Fruit fly (Drosophila melanogaster) whole organism, embryonic: ENCODE measurements around the gene Glut4EF.
A peak's percentile ranks its signal among the peaks of the same experiment; 100 is the strongest.

Experiments used
- CG10274 ChIP-seq: fragments of 200-800 bp; sonication (Bioruptor generic); optimal IDR thresholded peaks from 3 replicates; lab custom pipeline; 2017; ENCODE audit warnings: missing biosample characterization, mild to moderate bottlenecking, missing genetic modification characterization
- CG10959 ChIP-seq: fragments of 200-800 bp; sonication (Bioruptor generic); IDR thresholded peaks from 2 replicates; pipeline ENCODE4 v1.3.6; 2022; ENCODE audit warnings: missing biosample characterization, missing genetic modification characterization
- CG12769 ChIP-seq: fragments of 200-800 bp; sonication (Bioruptor generic); optimal IDR thresholded peaks from 2 replicates; lab custom pipeline; 2019; ENCODE audit warnings: missing biosample characterization, mild to moderate bottlenecking, missing genetic modification characterization, moderate library complexity
- CG15073 ChIP-seq: fragments of 200-800 bp; sonication (Bioruptor generic); optimal IDR thresholded peaks from 2 replicates; lab custom pipeline; 2016; ENCODE audit warnings: missing biosample characterization, missing genetic modification characterization
- CG16863 ChIP-seq: fragments of 200-800 bp; sonication (Bioruptor generic); optimal IDR thresholded peaks from 3 replicates; lab custom pipeline; 2016; ENCODE audit warnings: missing biosample characterization, missing genetic modification characterization
- CG17359 ChIP-seq: fragments of 200-800 bp; sonication (Bioruptor generic); optimal IDR thresholded peaks from 3 replicates; lab custom pipeline; 2018; ENCODE audit warnings: missing biosample characterization, mild to moderate bottlenecking, missing genetic modification characterization, moderate library complexity
- CG17829 ChIP-seq: fragments of 200-800 bp; optimal IDR thresholded peaks from 2 replicates; lab custom pipeline; 2019; ENCODE audit warnings: missing biosample characterization, mild to moderate bottlenecking, missing genetic modification characterization, moderate library complexity
- CG18262 ChIP-seq: fragments of 200-800 bp; optimal IDR thresholded peaks from 3 replicates; lab custom pipeline; 2019; ENCODE audit warnings: missing biosample characterization, mild to moderate bottlenecking, missing genetic modification characterization, moderate library complexity
- CG33213 ChIP-seq: fragments of 200-800 bp; sonication (Bioruptor generic); optimal IDR thresholded peaks from 3 replicates; lab custom pipeline; 2016; ENCODE audit warnings: missing biosample characterization, missing genetic modification characterization
- CG4820 ChIP-seq: fragments of 200-800 bp; sonication (Bioruptor generic); optimal IDR thresholded peaks from 3 replicates; lab custom pipeline; 2016; ENCODE audit warnings: missing biosample characterization, missing genetic modification characterization
- CG6254 ChIP-seq: fragments of 200-800 bp; sonication (Bioruptor generic); optimal IDR thresholded peaks from 3 replicates; lab custom pipeline; 2017; ENCODE audit warnings: mild to moderate bottlenecking, missing biosample characterization, missing genetic modification reagents, missing genetic modification characterization
- CG6813 ChIP-seq: fragments of 200-800 bp; sonication (Bioruptor generic); optimal IDR thresholded peaks from 2 replicates; lab custom pipeline; 2017; ENCODE audit warnings: missing biosample characterization, missing genetic modification characterization, mild to moderate bottlenecking, moderate library complexity, missing genetic modification reagents
- CG8281 ChIP-seq: fragments of 200-800 bp; sonication (Bioruptor generic); optimal IDR thresholded peaks from 2 replicates; lab custom pipeline; 2018; ENCODE audit warnings: missing biosample characterization, mild to moderate bottlenecking, missing genetic modification characterization, moderate library complexity
- CG9609 ChIP-seq: fragments of 200-800 bp; sonication (Bioruptor generic); optimal IDR thresholded peaks from 3 replicates; lab custom pipeline; 2016; ENCODE audit warnings: missing biosample characterization, missing genetic modification characterization
- CG9727 ChIP-seq: fragments of 200-800 bp; sonication (Bioruptor generic); optimal IDR thresholded peaks from 3 replicates; lab custom pipeline; 2017; ENCODE audit warnings: missing biosample characterization, mild to moderate bottlenecking, missing genetic modification characterization
- CkIIα-i1 ChIP-seq: fragments of 200-800 bp; sonication (Bioruptor generic); IDR thresholded peaks from 2 replicates; pipeline ENCODE4 v1.3.6; 2022; ENCODE audit warnings: missing biosample characterization, missing genetic modification characterization
- D19A ChIP-seq: fragments of 200-800 bp; optimal IDR thresholded peaks from 3 replicates; lab custom pipeline; 2019; ENCODE audit warnings: missing biosample characterization, mild to moderate bottlenecking, missing genetic modification characterization, moderate library complexity
- Dip2 ChIP-seq: fragments of 200-800 bp; sonication (Bioruptor generic); IDR thresholded peaks from 2 replicates; pipeline ENCODE4 v1.3.6; 2022; ENCODE audit warnings: missing biosample characterization, missing genetic modification characterization
- Dref ChIP-seq: fragments of 200-800 bp; sonication (Bioruptor generic); IDR thresholded peaks from 2 replicates; pipeline ENCODE4 v1.3.6; 2022; ENCODE audit warnings: missing biosample characterization, missing genetic modification characterization
- Eip74EF ChIP-seq, 2 experiments: fragments of 200-800 bp in 1 of 2; fragments of >200 bp in 1 of 2; sonication (Bioruptor generic) in 1 of 2; optimal IDR thresholded peaks; 2 replicates each; lab custom pipeline; 2017 to 2019; ENCODE audit warnings: missing biosample characterization in 2 of 2, missing genetic modification characterization in 2 of 2, mild to moderate bottlenecking in 1 of 2, moderate library complexity in 1 of 2
- Hmx ChIP-seq: fragments of 200-800 bp; sonication (Bioruptor generic); optimal IDR thresholded peaks from 2 replicates; lab custom pipeline; 2016; ENCODE audit warnings: missing biosample characterization, missing genetic modification characterization
- Med ChIP-seq: fragments of 200-800 bp; sonication (Bioruptor generic); peaks from one replicate; lab custom pipeline; 2016; ENCODE audit warnings: missing biosample characterization, missing genetic modification characterization, mild to moderate bottlenecking, inconsistent platforms, moderate library complexity
- Meics ChIP-seq: fragments of 200-800 bp; sonication (Bioruptor generic); optimal IDR thresholded peaks from 2 replicates; lab custom pipeline; 2017; ENCODE audit warnings: missing biosample characterization, mild to moderate bottlenecking, missing genetic modification characterization
- Oaz ChIP-seq: fragments of 200-800 bp; sonication (Bioruptor generic); IDR thresholded peaks from 2 replicates; pipeline ENCODE4 v1.3.6; 2022; ENCODE audit warnings: missing biosample characterization, missing genetic modification characterization
- Trl ChIP-seq, 3 experiments: fragments of >200 bp in 2 of 3; fragments of 200-800 bp in 1 of 3; sonication (Bioruptor generic) in 1 of 3; optimal IDR thresholded peaks; 2 replicates in 1 of 3; 3 replicates in 2 of 3; lab custom pipeline; 2016 to 2017; ENCODE audit warnings: missing biosample characterization in 1 of 3, missing genetic modification characterization in 1 of 3
- Vsx1 ChIP-seq: fragments of 200-800 bp; sonication (Bioruptor generic); optimal IDR thresholded peaks from 2 replicates; lab custom pipeline; 2017; ENCODE audit warnings: missing biosample characterization, mild to moderate bottlenecking, missing genetic modification characterization, missing genetic modification reagents
- caup ChIP-seq: fragments of 200-800 bp; sonication (Bioruptor generic); optimal IDR thresholded peaks from 3 replicates; lab custom pipeline; 2017; ENCODE audit warnings: missing biosample characterization, mild to moderate bottlenecking, missing genetic modification characterization, moderate library complexity; ENCODE audit not compliant: severe bottlenecking
- crp ChIP-seq, 2 experiments: fragments of 200-800 bp; sonication (Bioruptor generic); optimal IDR thresholded peaks; 2 replicates in 1 of 2; 3 replicates in 1 of 2; lab custom pipeline; 2017; ENCODE audit warnings: missing biosample characterization in 2 of 2, missing genetic modification characterization in 2 of 2, mild to moderate bottlenecking in 1 of 2, moderate library complexity in 1 of 2
- dmrt11E ChIP-seq: fragments of 200-800 bp; sonication (Bioruptor generic); optimal IDR thresholded peaks from 3 replicates; lab custom pipeline; 2018; ENCODE audit warnings: missing biosample characterization, mild to moderate bottlenecking, missing genetic modification characterization, moderate library complexity
- dmrt99B ChIP-seq: fragments of 200-800 bp; sonication (Bioruptor generic); optimal IDR thresholded peaks from 2 replicates; lab custom pipeline; 2018; ENCODE audit warnings: missing biosample characterization, mild to moderate bottlenecking, missing genetic modification characterization, moderate library complexity
- grau ChIP-seq: fragments of 200-800 bp; optimal IDR thresholded peaks from 3 replicates; lab custom pipeline; 2019; ENCODE audit warnings: missing biosample characterization, mild to moderate bottlenecking, missing genetic modification characterization, moderate library complexity
- grn ChIP-seq: fragments of 200-800 bp; sonication (Bioruptor generic); optimal IDR thresholded peaks from 3 replicates; lab custom pipeline; 2017; ENCODE audit warnings: missing biosample characterization, missing genetic modification characterization
- hkb ChIP-seq, 2 experiments: fragments of 200-800 bp in 1 of 2; fragments of >200 bp in 1 of 2; sonication (Bioruptor generic) in 1 of 2; IDR thresholded peaks in 1 of 2; optimal IDR thresholded peaks in 1 of 2; 2 replicates each; pipeline versions ENCODE4 v1.3.6 to Lab custom; 2017 to 2022; ENCODE audit warnings: missing biosample characterization in 1 of 2, missing genetic modification characterization in 1 of 2
- jing ChIP-seq: fragments of 200-800 bp; sonication (Bioruptor generic); optimal IDR thresholded peaks from 2 replicates; lab custom pipeline; 2018; ENCODE audit warnings: missing biosample characterization, mild to moderate bottlenecking, missing genetic modification characterization
- kay ChIP-seq: fragments of 200-800 bp; sonication (Bioruptor generic); optimal IDR thresholded peaks from 2 replicates; lab custom pipeline; 2016; ENCODE audit warnings: missing biosample characterization, missing genetic modification characterization
- mld ChIP-seq: fragments of 200-800 bp; sonication (Bioruptor generic); IDR thresholded peaks from 3 replicates; pipeline ENCODE4 v1.3.6; 2022; ENCODE audit warnings: missing biosample characterization, missing genetic modification characterization; ENCODE audit not compliant: partially characterized antibody
- nerfin-2 ChIP-seq: fragments of 200-800 bp; sonication (Bioruptor generic); IDR thresholded peaks from 2 replicates; pipeline ENCODE4 v1.3.6; 2022; ENCODE audit warnings: missing biosample characterization, missing genetic modification characterization; ENCODE audit not compliant: partially characterized antibody
- nmo ChIP-seq: fragments of 200-800 bp; sonication (Bioruptor generic); optimal IDR thresholded peaks from 2 replicates; lab custom pipeline; 2018; ENCODE audit warnings: missing biosample characterization, mild to moderate bottlenecking, missing genetic modification characterization, moderate library complexity
- pan ChIP-seq, 4 experiments: fragments of >200 bp in 3 of 4; fragments of 200-800 bp in 1 of 4; sonication (Bioruptor generic) in 1 of 4; optimal IDR thresholded peaks in 3 of 4; IDR thresholded peaks in 1 of 4; 2 replicates each; pipeline versions ENCODE4 v1.3.6 to Lab custom; 2017 to 2022; ENCODE audit warnings: missing biosample characterization in 2 of 4, missing genetic modification characterization in 2 of 4, mixed read lengths in 1 of 4
- pros ChIP-seq: fragments of 200-800 bp; sonication (Bioruptor generic); optimal IDR thresholded peaks from 3 replicates; lab custom pipeline; 2019; ENCODE audit warnings: missing biosample characterization, mild to moderate bottlenecking, missing genetic modification characterization, moderate library complexity
- pum ChIP-seq: fragments of 200-800 bp; sonication (Bioruptor generic); optimal IDR thresholded peaks from 2 replicates; lab custom pipeline; 2016; ENCODE audit warnings: missing biosample characterization, missing genetic modification characterization
- pzg ChIP-seq: fragments of 200-800 bp; sonication (Bioruptor generic); optimal IDR thresholded peaks from 3 replicates; lab custom pipeline; 2018; ENCODE audit warnings: missing biosample characterization, mild to moderate bottlenecking, missing genetic modification characterization, moderate library complexity
- rib ChIP-seq: fragments of 200-800 bp; sonication (Bioruptor generic); IDR thresholded peaks from 2 replicates; pipeline ENCODE4 v1.3.6; 2022; ENCODE audit warnings: missing biosample characterization, missing genetic modification characterization
- row ChIP-seq: fragments of 200-800 bp; sonication (Bioruptor generic); IDR thresholded peaks from 3 replicates; pipeline ENCODE4 v1.3.6; 2022; ENCODE audit warnings: missing biosample characterization, missing genetic modification characterization
- sna ChIP-seq: fragments of 200-800 bp; sonication (Bioruptor generic); IDR thresholded peaks from 2 replicates; pipeline ENCODE4 v1.3.6; 2022; ENCODE audit warnings: missing biosample characterization, missing genetic modification characterization; ENCODE audit not compliant: partially characterized antibody

The Glut4EF gene

dm6 chr3R:10032951-10033720 is 158.7 kb downstream of the Glut4EF start (continued):
- TF ChIP-seq jing (GFP tag; lab: Kevin White, UChicago) (no peak), CG10274 (GFP tag; lab: Kevin White, UChicago) (no peak), pzg (GFP tag; lab: Kevin White, UChicago) (no peak), CG33213 (GFP tag; lab: Kevin White, UChicago) (no peak), CkIIα-i1 (GFP tag; lab: Robert Waterston, UW) (no peak), nerfin-2 (GFP tag; lab: Robert Waterston, UW) (no peak), Oaz (GFP tag; lab: Robert Waterston, UW) (no peak), pan (optimal IDR thresholded peaks at IDR 0.05; lab: Kevin White, UChicago) (no peak), pan (GFP tag; optimal IDR thresholded peaks at IDR 0.05 in 1 of 2, IDR thresholded peaks at IDR 0.05 in 1 of 2) (no peak), nmo (peak; percentile 44), CG8281 (peak; percentile 99), CG17829 (peak; percentile 18), CG9609 (GFP tag; lab: Kevin White, UChicago) (no peak), rib (no peak), CG15073 (GFP tag; lab: Kevin White, UChicago) (no peak), Dref (GFP tag; lab: Robert Waterston, UW) (no peak), CG10959 (no peak), grn (GFP tag; lab: Kevin White, UChicago) (no peak), CG16863 (no peak), dmrt11E (tag; lab: Kevin White, UChicago) (no peak), Dip2 (no peak)

- no peak for TF ChIP-seq hkb (optimal IDR thresholded peaks at IDR 0.05; lab: Kevin White, UChicago)
- 0 out of 2 replicates have a peak, but pooled peaks have one; percentile 8 for TF ChIP-seq hkb (GFP tag; IDR thresholded peaks at IDR 0.05; lab: Robert Waterston, UW)
- peak in 1 of 2 experiments; percentile 44 for TF ChIP-seq Eip74EF (GFP tag; optimal IDR thresholded peaks at IDR 0.05; lab: Kevin White, UChicago)
- TF ChIP-seq CG8281, result peak; percentile 35
- TF ChIP-seq pum (GFP tag; lab: Kevin White, UChicago), result no peak
- no peak for TF ChIP-seq caup
- TF ChIP-seq Trl (optimal IDR thresholded peaks at IDR 0.05; lab: Kevin White, UChicago), result peak; percentile 56 to 82
- TF ChIP-seq Trl (GFP tag; optimal IDR thresholded peaks at IDR 0.05; lab: Kevin White, UChicago), result no peak
- TF ChIP-seq kay (GFP tag; lab: Kevin White, UChicago), result peak; percentile 80
- no peak for TF ChIP-seq CG6254 (GFP tag; lab: Kevin White, UChicago)
- TF ChIP-seq mld (GFP tag; lab: Robert Waterston, UW), result 0 out of 3 replicates have a peak, but pooled peaks have one; percentile 39
- TF ChIP-seq dmrt99B, result peak; percentile 38
- TF ChIP-seq grau (tag; lab: Kevin White, UChicago), result peak; percentile 2
- TF ChIP-seq CG17359 (tag; lab: Kevin White, UChicago), result peak; percentile 37
- peak; percentile 19 for TF ChIP-seq CG6813 (GFP tag; lab: Kevin White, UChicago)
- no peak for TF ChIP-seq CG9727 (GFP tag; lab: Kevin White, UChicago)
- TF ChIP-seq CG12769 (tag; lab: Kevin White, UChicago), result peak; percentile 55
- peak; percentile 41 for TF ChIP-seq D19A (tag; lab: Kevin White, UChicago)
- TF ChIP-seq Vsx1 (GFP tag; lab: Kevin White, UChicago), result no peak
- TF ChIP-seq CG18262, result peak; percentile 52
- 0 out of 2 replicates have a peak, but pooled peaks have one; percentile 14 for TF ChIP-seq sna (GFP tag; lab: Robert Waterston, UW)
- peak; percentile 32 for TF ChIP-seq pros
- peak; percentile 58 for TF ChIP-seq Med (GFP tag; lab: Kevin White, UChicago)
- TF ChIP-seq Meics (GFP tag; lab: Kevin White, UChicago), result peak; percentile 89
- 0 out of 3 replicates have a peak, but pooled peaks have one; percentile 9 for TF ChIP-seq row (GFP tag; lab: Robert Waterston, UW)
- TF ChIP-seq CG4820, result no peak
- no peak for TF ChIP-seq Hmx (GFP tag; lab: Kevin White, UChicago)
- no peak for TF ChIP-seq crp (GFP tag; optimal IDR thresholded peaks at IDR 0.05; lab: Kevin White, UChicago)
Measured at dm6 chr3R:10034995-10035446, 160.5 kb downstream of the Glut4EF start.
